Fruit fly (Drosophila melanogaster) whole organism, embryonic: Measurements from ENCODE around the gene CG31778.
A peak's percentile ranks its signal among the peaks of the same experiment; 100 is the strongest.

Source experiments
- Bteb2 ChIP-seq: fragments of 200-800 bp; sonication (Bioruptor generic); optimal IDR thresholded peaks from 2 replicates; lab custom pipeline; 2016; ENCODE audit warnings: missing biosample characterization, missing genetic modification characterization
- CG10431 ChIP-seq: fragments of 200-800 bp; sonication (Bioruptor generic); optimal IDR thresholded peaks from 3 replicates; lab custom pipeline; 2018; ENCODE audit warnings: missing biosample characterization, mild to moderate bottlenecking, missing genetic modification characterization
- CG11695 ChIP-seq: fragments of 200-800 bp; sonication (Bioruptor generic); IDR thresholded peaks from 3 replicates; pipeline ENCODE4 v1.3.6; 2022; ENCODE audit warnings: missing biosample characterization, missing genetic modification characterization
- CG13894 ChIP-seq: fragments of 200-800 bp; sonication (Bioruptor generic); optimal IDR thresholded peaks from 3 replicates; lab custom pipeline; 2018; ENCODE audit warnings: missing biosample characterization, mild to moderate bottlenecking, missing genetic modification characterization, moderate library complexity
- CG14050 ChIP-seq: fragments of 200-800 bp; sonication (Bioruptor generic); IDR thresholded peaks from 3 replicates; pipeline ENCODE4 v1.3.6; 2022; ENCODE audit warnings: missing biosample characterization, missing genetic modification characterization
- CG17612 ChIP-seq: fragments of 200-800 bp; sonication (Bioruptor generic); IDR thresholded peaks from 2 replicates; pipeline ENCODE4 v1.3.6; 2022; ENCODE audit warnings: missing biosample characterization, missing genetic modification characterization
- CG17802 ChIP-seq: fragments of 200-800 bp; sonication (Bioruptor generic); optimal IDR thresholded peaks from 2 replicates; lab custom pipeline; 2018; ENCODE audit warnings: missing biosample characterization, mild to moderate bottlenecking, missing genetic modification characterization, moderate library complexity
- CG17829 ChIP-seq: fragments of 200-800 bp; optimal IDR thresholded peaks from 2 replicates; lab custom pipeline; 2019; ENCODE audit warnings: missing biosample characterization, mild to moderate bottlenecking, missing genetic modification characterization, moderate library complexity
- CG2678 ChIP-seq: fragments of 200-800 bp; sonication (Bioruptor generic); optimal IDR thresholded peaks from 3 replicates; lab custom pipeline; 2019; ENCODE audit warnings: missing biosample characterization, mild to moderate bottlenecking, missing genetic modification characterization, moderate library complexity
- CG2712 ChIP-seq: fragments of 200-800 bp; optimal IDR thresholded peaks from 3 replicates; lab custom pipeline; 2019; ENCODE audit warnings: missing biosample characterization, mild to moderate bottlenecking, missing genetic modification characterization, moderate library complexity
- CG4730 ChIP-seq: fragments of 200-800 bp; sonication (Bioruptor generic); IDR thresholded peaks from 2 replicates; pipeline ENCODE4 v1.3.6; 2022; ENCODE audit warnings: missing biosample characterization, missing genetic modification characterization
- CG4820 ChIP-seq: fragments of 200-800 bp; sonication (Bioruptor generic); optimal IDR thresholded peaks from 3 replicates; lab custom pipeline; 2016; ENCODE audit warnings: missing biosample characterization, missing genetic modification characterization
- CG7786 ChIP-seq: fragments of 200-800 bp; sonication (Bioruptor generic); optimal IDR thresholded peaks from 2 replicates; lab custom pipeline; 2016; ENCODE audit warnings: missing biosample characterization, missing genetic modification characterization
- CG7987 ChIP-seq: fragments of 200-800 bp; sonication (Bioruptor generic); optimal IDR thresholded peaks from 2 replicates; lab custom pipeline; 2018; ENCODE audit warnings: missing biosample characterization, mild to moderate bottlenecking, missing genetic modification characterization, moderate library complexity
- CG9215 ChIP-seq: fragments of 200-800 bp; sonication (Bioruptor generic); IDR thresholded peaks from 2 replicates; pipeline ENCODE4 v1.3.6; 2022; ENCODE audit warnings: missing biosample characterization, missing genetic modification characterization
- D ChIP-seq, 2 experiments: fragments of 200-800 bp in 1 of 2; fragments of >200 bp in 1 of 2; sonication (Bioruptor generic) in 1 of 2; optimal IDR thresholded peaks; 2 replicates in 1 of 2; 3 replicates in 1 of 2; lab custom pipeline; 2017; ENCODE audit warnings: mild to moderate bottlenecking in 1 of 2, missing biosample characterization in 1 of 2, missing genetic modification characterization in 1 of 2, missing genetic modification reagents in 1 of 2
- Dek ChIP-seq: fragments of 200-800 bp; sonication (Bioruptor generic); optimal IDR thresholded peaks from 3 replicates; lab custom pipeline; 2019; ENCODE audit warnings: missing biosample characterization, mild to moderate bottlenecking, missing genetic modification characterization, moderate library complexity
- Doc3 ChIP-seq: fragments of 200-800 bp; sonication (Bioruptor generic); IDR thresholded peaks from 3 replicates; pipeline ENCODE4 v1.3.6; 2022; ENCODE audit warnings: missing biosample characterization, missing genetic modification characterization; ENCODE audit not compliant: partially characterized antibody
- Eip74EF ChIP-seq, 2 experiments: fragments of 200-800 bp in 1 of 2; fragments of >200 bp in 1 of 2; sonication (Bioruptor generic) in 1 of 2; optimal IDR thresholded peaks; 2 replicates each; lab custom pipeline; 2017 to 2019; ENCODE audit warnings: missing biosample characterization in 2 of 2, missing genetic modification characterization in 2 of 2, mild to moderate bottlenecking in 1 of 2, moderate library complexity in 1 of 2
- Elba2 ChIP-seq: fragments of 200-800 bp; sonication (Bioruptor generic); optimal IDR thresholded peaks from 3 replicates; lab custom pipeline; 2016; ENCODE audit warnings: missing biosample characterization, missing genetic modification characterization
- HHEX ChIP-seq: fragments of 200-800 bp; sonication (Bioruptor generic); optimal IDR thresholded peaks from 3 replicates; lab custom pipeline; 2017; ENCODE audit warnings: missing biosample characterization, mild to moderate bottlenecking, missing genetic modification characterization, missing genetic modification reagents
- Hmx ChIP-seq: fragments of 200-800 bp; sonication (Bioruptor generic); optimal IDR thresholded peaks from 2 replicates; lab custom pipeline; 2016; ENCODE audit warnings: missing biosample characterization, missing genetic modification characterization
- Hr3 ChIP-seq: fragments of 200-800 bp; sonication (Bioruptor generic); optimal IDR thresholded peaks from 3 replicates; lab custom pipeline; 2016; ENCODE audit warnings: missing biosample characterization, missing genetic modification characterization
- Kr ChIP-seq: fragments of 200-800 bp; sonication (Bioruptor generic); optimal IDR thresholded peaks from 2 replicates; lab custom pipeline; 2017; ENCODE audit warnings: missing biosample characterization, mild to moderate bottlenecking, missing genetic modification characterization
- Lim3 ChIP-seq: fragments of 200-800 bp; sonication (Bioruptor generic); IDR thresholded peaks from 2 replicates; pipeline ENCODE4 v1.3.6; 2022; ENCODE audit warnings: missing biosample characterization, missing genetic modification characterization
- MTF-1 ChIP-seq: fragments of 200-800 bp; sonication (Bioruptor generic); optimal IDR thresholded peaks from 2 replicates; lab custom pipeline; 2018; ENCODE audit warnings: missing biosample characterization, mild to moderate bottlenecking, missing genetic modification characterization, borderline replicate concordance
- Med ChIP-seq: fragments of 200-800 bp; sonication (Bioruptor generic); peaks from one replicate; lab custom pipeline; 2016; ENCODE audit warnings: missing biosample characterization, missing genetic modification characterization, mild to moderate bottlenecking, inconsistent platforms, moderate library complexity
- Meics ChIP-seq: fragments of 200-800 bp; sonication (Bioruptor generic); optimal IDR thresholded peaks from 2 replicates; lab custom pipeline; 2017; ENCODE audit warnings: missing biosample characterization, mild to moderate bottlenecking, missing genetic modification characterization
- NC2α ChIP-seq: fragments of 200-800 bp; sonication (Bioruptor generic); optimal IDR thresholded peaks from 2 replicates; lab custom pipeline; 2016; ENCODE audit warnings: missing biosample characterization, missing genetic modification characterization
- Oli ChIP-seq: fragments of 200-800 bp; sonication (Bioruptor generic); optimal IDR thresholded peaks from 2 replicates; lab custom pipeline; 2018; ENCODE audit warnings: missing biosample characterization, mild to moderate bottlenecking, missing genetic modification characterization, moderate library complexity
- Sox102F ChIP-seq: fragments of 200-800 bp; sonication (Bioruptor generic); optimal IDR thresholded peaks from 2 replicates; lab custom pipeline; 2018; ENCODE audit warnings: missing biosample characterization, mild to moderate bottlenecking, missing genetic modification characterization, moderate library complexity
- ac ChIP-seq: fragments of 200-800 bp; sonication (Bioruptor generic); optimal IDR thresholded peaks from 3 replicates; lab custom pipeline; 2017; ENCODE audit warnings: missing biosample characterization, mild to moderate bottlenecking, missing genetic modification characterization
- aop ChIP-seq: fragments of 200-800 bp; sonication (Bioruptor generic); IDR thresholded peaks from 2 replicates; pipeline ENCODE4 v1.3.6; 2022; ENCODE audit warnings: missing biosample characterization, missing genetic modification characterization
- esg ChIP-seq: fragments of 200-800 bp; sonication (Bioruptor generic); conservative IDR thresholded peaks from 2 replicates; pipeline ENCODE4 v1.3.6; 2022; ENCODE audit warnings: missing biosample characterization, missing genetic modification characterization
- ewg ChIP-seq: fragments of 200-800 bp; sonication (Bioruptor generic); optimal IDR thresholded peaks from 3 replicates; lab custom pipeline; 2017; ENCODE audit warnings: mild to moderate bottlenecking, missing biosample characterization, missing genetic modification reagents, missing genetic modification characterization
- exex ChIP-seq: fragments of 200-800 bp; sonication (Bioruptor generic); optimal IDR thresholded peaks from 4 replicates; lab custom pipeline; 2018; ENCODE audit warnings: missing biosample characterization, mild to moderate bottlenecking, missing genetic modification characterization, moderate library complexity
- fd96Cb ChIP-seq: fragments of 200-800 bp; sonication (Bioruptor generic); optimal IDR thresholded peaks from 2 replicates; lab custom pipeline; 2018; ENCODE audit warnings: missing biosample characterization, mild to moderate bottlenecking, missing genetic modification characterization, moderate library complexity
- gem ChIP-seq: fragments of 200-800 bp; sonication (Bioruptor generic); optimal IDR thresholded peaks from 2 replicates; lab custom pipeline; 2019; ENCODE audit warnings: missing biosample characterization, mild to moderate bottlenecking, missing genetic modification characterization, moderate library complexity
- gfzf ChIP-seq: fragments of 200-800 bp; sonication (Bioruptor generic); optimal IDR thresholded peaks from 2 replicates; lab custom pipeline; 2016; ENCODE audit warnings: missing biosample characterization, mild to moderate bottlenecking, missing genetic modification characterization, moderate library complexity
- ind ChIP-seq: fragments of 200-800 bp; sonication (Bioruptor generic); optimal IDR thresholded peaks from 3 replicates; lab custom pipeline; 2016; ENCODE audit warnings: missing biosample characterization, missing genetic modification characterization
- lov ChIP-seq, 2 experiments: fragments of 200-800 bp in 1 of 2; fragments of >200 bp in 1 of 2; sonication (Bioruptor generic) in 1 of 2; IDR thresholded peaks in 1 of 2; optimal IDR thresholded peaks in 1 of 2; 2 replicates in 1 of 2; 3 replicates in 1 of 2; pipeline versions ENCODE4 v1.3.6 to Lab custom; 2017 to 2022; ENCODE audit warnings: missing biosample characterization in 1 of 2, missing genetic modification characterization in 1 of 2
- prd ChIP-seq, 3 experiments: fragments of >200 bp in 2 of 3; fragments of 200-800 bp in 1 of 3; sonication (Bioruptor generic) in 1 of 3; optimal IDR thresholded peaks in 2 of 3; IDR thresholded peaks in 1 of 3; 2 replicates in 2 of 3; 3 replicates in 1 of 3; pipeline versions ENCODE4 v1.3.6 to Lab custom; 2017 to 2022; ENCODE audit warnings: missing biosample characterization in 1 of 3, missing genetic modification characterization in 1 of 3
- salm ChIP-seq: fragments of 200-800 bp; sonication (Bioruptor generic); optimal IDR thresholded peaks from 2 replicates; lab custom pipeline; 2018; ENCODE audit warnings: missing biosample characterization, mild to moderate bottlenecking, missing genetic modification characterization
- sim ChIP-seq: fragments of 200-800 bp; sonication (Bioruptor generic); IDR thresholded peaks from 2 replicates; pipeline ENCODE4 v1.3.6; 2022; ENCODE audit warnings: missing biosample characterization, missing genetic modification characterization
- slbo ChIP-seq: fragments of 200-800 bp; sonication (Bioruptor generic); IDR thresholded peaks from 2 replicates; pipeline ENCODE4 v1.3.6; 2022; ENCODE audit warnings: missing biosample characterization, missing genetic modification characterization
- sob ChIP-seq: fragments of 200-800 bp; sonication (Bioruptor generic); IDR thresholded peaks from 2 replicates; pipeline ENCODE4 v1.3.6; 2022; ENCODE audit warnings: missing biosample characterization, missing genetic modification characterization
- tup ChIP-seq: fragments of 200-800 bp; sonication (Bioruptor generic); optimal IDR thresholded peaks from 2 replicates; lab custom pipeline; 2016; ENCODE audit warnings: missing biosample characterization, mild to moderate bottlenecking, missing genetic modification characterization, moderate library complexity
- tx ChIP-seq: fragments of 200-800 bp; sonication (Bioruptor generic); optimal IDR thresholded peaks from 2 replicates; lab custom pipeline; 2016; ENCODE audit warnings: missing biosample characterization, missing genetic modification characterization
- unc-4 ChIP-seq: fragments of 200-800 bp; sonication (Bioruptor generic); IDR thresholded peaks from 2 replicates; pipeline ENCODE4 v1.3.6; 2022; ENCODE audit warnings: missing biosample characterization, missing genetic modification characterization; ENCODE audit not compliant: partially characterized antibody

The CG31778 gene

dm6 chr2L:3712949-3713416, 7.7 kb upstream of the CG31778 start, which contains the start of the genes CG31955 and CG2818 (continued):
- TF ChIP-seq fd96Cb (no peak), Kr (no peak), Meics (GFP tag; lab: Kevin White, UChicago) (peak; percentile 9), sob (no peak), lov (optimal IDR thresholded peaks at IDR 0.05; lab: Kevin White, UChicago) (no peak), lov (GFP tag; IDR thresholded peaks at IDR 0.05; lab: Robert Waterston, UW) (no peak), slbo (GFP tag; lab: Robert Waterston, UW) (no peak), CG17612 (GFP tag; lab: Robert Waterston, UW) (no peak), CG11695 (GFP tag; lab: Robert Waterston, UW) (no peak), CG10431 (GFP tag; lab: Kevin White, UChicago) (no peak), CG7786 (no peak), D (optimal IDR thresholded peaks at IDR 0.05; lab: Kevin White, UChicago) (no peak), D (GFP tag; optimal IDR thresholded peaks at IDR 0.05; lab: Kevin White, UChicago) (no peak), ind (peak; percentile 1), CG7987 (GFP tag; lab: Kevin White, UChicago) (no peak), Sox102F (GFP tag; lab: Kevin White, UChicago) (no peak), HHEX (GFP tag; lab: Kevin White, UChicago) (no peak), NC2α (no peak), exex (tag; lab: Kevin White, UChicago) (no peak), Lim3 (GFP tag; lab: Robert Waterston, UW) (no peak), ewg (GFP tag; lab: Kevin White, UChicago) (no peak), Hr3 (no peak), gem (tag; lab: Kevin White, UChicago) (no peak), gfzf (GFP tag; lab: Kevin White, UChicago) (peak; percentile 52), tup (GFP tag; lab: Kevin White, UChicago) (no peak), CG17802 (tag; lab: Kevin White, UChicago) (no peak), Hmx (GFP tag; lab: Kevin White, UChicago) (no peak), Doc3 (GFP tag; lab: Robert Waterston, UW) (peak; percentile 68), CG9215 (no peak), Elba2 (GFP tag; lab: Kevin White, UChicago) (no peak), esg (GFP tag; lab: Robert Waterston, UW) (no peak), ac (no peak), salm (no peak), Dek (no peak), CG2712 (tag; lab: Kevin White, UChicago) (no peak), unc-4 (GFP tag; lab: Robert Waterston, UW) (peak; percentile 77), CG4730 (GFP tag; lab: Robert Waterston, UW) (no peak), MTF-1 (GFP tag; lab: Kevin White, UChicago) (no peak), CG4820 (no peak), CG2678 (tag; lab: Kevin White, UChicago) (no peak), CG17829 (peak; percentile 49), CG14050 (GFP tag; lab: Robert Waterston, UW) (no peak), aop (no peak), Oli (tag; lab: Kevin White, UChicago) (no peak), tx (GFP tag; lab: Kevin White, UChicago) (peak; percentile 36), Eip74EF (GFP tag; optimal IDR thresholded peaks at IDR 0.05; lab: Kevin White, UChicago) (no peak), CG13894 (tag; lab: Kevin White, UChicago) (peak; percentile 40), Bteb2 (GFP tag; lab: Kevin White, UChicago) (no peak), Med (GFP tag; lab: Kevin White, UChicago) (peak; percentile 70), prd (optimal IDR thresholded peaks at IDR 0.05; lab: Kevin White, UChicago) (no peak), prd (GFP tag; IDR thresholded peaks at IDR 0.05; lab: Robert Waterston, UW) (no peak; the same call in 2 of the 3 replicates), sim (GFP tag; lab: Robert Waterston, UW) (no peak)
